Worm (Caenorhabditis elegans): ENCODE measurements around the gene aat-4.

DNA sequence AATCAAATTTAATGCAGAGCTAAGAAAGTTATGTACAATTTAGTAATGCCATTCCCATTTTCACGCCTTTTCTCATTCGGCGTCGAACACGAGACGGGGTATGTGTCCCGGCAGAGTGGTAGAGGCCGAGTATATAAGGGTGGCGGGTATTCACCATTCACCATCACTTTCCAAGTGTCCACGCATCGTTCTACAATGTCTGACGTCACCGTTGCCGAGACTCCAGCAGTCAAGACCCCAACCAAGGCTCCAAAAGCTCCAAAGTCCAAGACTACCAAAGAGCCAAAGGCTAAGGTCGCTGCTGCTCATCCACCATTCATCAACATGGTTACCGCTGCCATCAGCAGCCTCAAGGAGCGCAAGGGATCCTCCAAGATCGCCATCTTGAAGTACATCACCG lies 18.6 kb upstream of the aat-4 start, which contains the start of gene hil-2:
- peak; percentile 93 for TF ChIP-seq ama-1 (optimal IDR thresholded peaks at IDR 0.05)
- no peak for TF ChIP-seq pes-1 (GFP tag; IDR thresholded peaks at IDR 0.05)
